Fruit fly (Drosophila melanogaster) whole organism, pupa: ENCODE measurements around the gene CG16762.

Experiments used
- CG10348 ChIP-seq: fragments of 200-800 bp; sonication (Bioruptor generic); IDR thresholded peaks from 2 replicates; pipeline ENCODE4 v1.3.6; 2022; ENCODE audit warnings: missing biosample characterization, missing genetic modification characterization
- CG17806 ChIP-seq: fragments of 200-800 bp; sonication (Bioruptor generic); optimal IDR thresholded peaks from 2 replicates; lab custom pipeline; 2018; ENCODE audit warnings: missing biosample characterization, mild to moderate bottlenecking, missing genetic modification characterization, moderate library complexity
- Pif1B ChIP-seq: fragments of 200-800 bp; sonication (Bioruptor generic); optimal IDR thresholded peaks from 3 replicates; lab custom pipeline; 2016; ENCODE audit warnings: missing biosample characterization, missing genetic modification characterization
- fd96Ca ChIP-seq: fragments of 200-800 bp; sonication (Bioruptor generic); IDR thresholded peaks from 3 replicates; pipeline ENCODE4 v1.3.6; 2022; ENCODE audit warnings: missing biosample characterization, missing genetic modification characterization

DNA sequence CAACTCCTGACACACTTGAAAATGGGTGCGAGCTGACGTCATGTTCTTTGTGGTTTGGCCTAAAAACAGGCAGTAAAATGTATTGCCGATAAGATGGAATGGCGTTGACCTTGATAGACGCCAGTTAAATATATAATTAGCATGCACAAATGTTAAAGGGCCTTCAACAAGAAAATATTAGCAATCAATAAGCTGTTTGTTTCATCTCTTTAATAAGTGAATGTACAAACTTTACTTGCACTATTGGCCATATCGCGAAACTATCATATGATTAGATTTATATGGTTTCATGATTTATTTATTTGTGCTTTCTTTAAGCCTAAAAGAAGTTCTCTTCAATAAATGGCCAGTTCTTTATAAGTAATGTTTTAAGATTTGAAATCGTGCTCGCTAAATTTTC lies 13.4 kb downstream of the CG16762 start:
- TF ChIP-seq CG17806 (tag; lab: Kevin White, UChicago) = no peak
- TF ChIP-seq fd96Ca (GFP tag; lab: Robert Waterston, UW) = no peak
- TF ChIP-seq Pif1B (GFP tag; lab: Kevin White, UChicago) = no peak
- TF ChIP-seq CG10348 (GFP tag; lab: Robert Waterston, UW) = no peak
